Worm (Caenorhabditis elegans) whole organism, young adult: ENCODE results near the gene bgnt-1.4.

Experiments
- B0336.3 ChIP-seq: fragments of 200-800 bp; sonication (Bioruptor generic); IDR thresholded peaks from 2 replicates; pipeline ENCODE4 v1.3.6; 2022; ENCODE audit warnings: missing genetic modification characterization, missing compliant biosample characterization
- F22D6.2 ChIP-seq: sonication (generic microtip); optimal IDR thresholded peaks from 2 replicates; lab custom pipeline; 2016; ENCODE audit warnings: mild to moderate bottlenecking, missing genetic modification characterization, missing compliant biosample characterization
- F37B4.10 ChIP-seq: fragments of 200-800 bp; sonication (Bioruptor generic); IDR thresholded peaks from 2 replicates; pipeline ENCODE4 v1.3.6; 2022; ENCODE audit warnings: missing genetic modification characterization, missing compliant biosample characterization
- K12H6.12 ChIP-seq: fragments of 200-800 bp; sonication (Bioruptor generic); optimal IDR thresholded peaks from 2 replicates; lab custom pipeline; 2018; ENCODE audit warnings: mild to moderate bottlenecking, missing genetic modification characterization, missing compliant biosample characterization
- Y79H2A.3 ChIP-seq: fragments of 200-800 bp; sonication (Bioruptor generic); conservative IDR thresholded peaks from 2 replicates; pipeline ENCODE4 v1.3.6; 2022; ENCODE audit warnings: missing genetic modification reagents, missing genetic modification characterization, missing compliant biosample characterization
- ZK185.1 ChIP-seq: sonication (generic microtip); optimal IDR thresholded peaks from 2 replicates; lab custom pipeline; 2016; ENCODE audit warnings: mild to moderate bottlenecking, missing genetic modification characterization, missing compliant biosample characterization; ENCODE audit not compliant: poor library complexity, severe bottlenecking
- ama-1 ChIP-seq, 3 experiments: fragments of 150-350 bp in 1 of 3; sonication (generic microtip) in 2 of 3; optimal IDR thresholded peaks; 2 replicates each; lab custom pipeline; 2014 to 2018; ENCODE audit warnings: missing biosample characterization in 2 of 3, missing genetic modification characterization in 2 of 3, missing genetic modification reagents in 2 of 3
- aptf-3 ChIP-seq: fragments of 200-800 bp; sonication (Bioruptor generic); IDR thresholded peaks from 2 replicates; pipeline ENCODE4 v1.3.6; 2022; ENCODE audit warnings: missing genetic modification characterization, missing compliant biosample characterization
- attf-5 ChIP-seq: fragments of 200-800 bp; sonication (Bioruptor generic); optimal IDR thresholded peaks from 2 replicates; lab custom pipeline; 2018; ENCODE audit warnings: mild to moderate bottlenecking, missing genetic modification characterization, missing compliant biosample characterization
- bed-2 ChIP-seq: fragments of 200-800 bp; sonication (Bioruptor generic); IDR thresholded peaks from 2 replicates; pipeline ENCODE4 v1.3.6; 2022; ENCODE audit warnings: missing genetic modification reagents, missing genetic modification characterization, missing compliant biosample characterization
- ceh-100 ChIP-seq: fragments of 200-800 bp; sonication (Bioruptor generic); IDR thresholded peaks from 2 replicates; pipeline ENCODE4 v1.3.6; 2022; ENCODE audit warnings: missing genetic modification reagents, missing genetic modification characterization, missing compliant biosample characterization
- ceh-91 ChIP-seq: fragments of 200-800 bp; sonication (Bioruptor generic); IDR thresholded peaks from 2 replicates; pipeline ENCODE4 v1.3.6; 2022; ENCODE audit warnings: missing genetic modification reagents, missing genetic modification characterization, missing compliant biosample characterization
- chd-7 ChIP-seq: sonication (generic microtip); optimal IDR thresholded peaks from 2 replicates; lab custom pipeline; 2016; ENCODE audit warnings: mild to moderate bottlenecking, missing genetic modification characterization, moderate library complexity, missing compliant biosample characterization
- him-1 ChIP-seq: sonication (generic microtip); optimal IDR thresholded peaks from 2 replicates; lab custom pipeline; 2016; ENCODE audit warnings: missing genotype, missing genetic modification reagents, missing genetic modification characterization, missing compliant biosample characterization
- hmg-1.2 ChIP-seq: fragments of 200-800 bp; sonication (Bioruptor generic); IDR thresholded peaks from 2 replicates; pipeline ENCODE4 v1.3.6; 2022; ENCODE audit warnings: missing genetic modification reagents, missing genetic modification characterization, missing compliant biosample characterization
- hmg-20 ChIP-seq: fragments of 200-800 bp; sonication (Bioruptor generic); IDR thresholded peaks from 2 replicates; pipeline ENCODE4 v1.3.6; 2022; ENCODE audit warnings: missing genetic modification reagents, missing genetic modification characterization, missing compliant biosample characterization
- lin-54 ChIP-seq: fragments of 200-800 bp; sonication (Bioruptor generic); optimal IDR thresholded peaks from 2 replicates; lab custom pipeline; 2018; ENCODE audit warnings: mild to moderate bottlenecking, missing genetic modification characterization, missing compliant biosample characterization
- lir-1 ChIP-seq: fragments of 200-800 bp; sonication (Bioruptor generic); conservative IDR thresholded peaks from 2 replicates; pipeline ENCODE4 v1.3.6; 2022; ENCODE audit warnings: missing genetic modification reagents, missing genetic modification characterization, missing compliant biosample characterization
- madf-6 ChIP-seq: fragments of 200-800 bp; sonication (Bioruptor generic); IDR thresholded peaks from 2 replicates; pipeline ENCODE4 v1.3.6; 2022; ENCODE audit warnings: missing genetic modification reagents, missing genetic modification characterization, missing compliant biosample characterization
- madf-8 ChIP-seq: fragments of 200-800 bp; sonication (Bioruptor generic); conservative IDR thresholded peaks from 2 replicates; pipeline ENCODE4 v1.3.6; 2022; ENCODE audit warnings: missing genetic modification reagents, missing genetic modification characterization, missing compliant biosample characterization
- mel-28 ChIP-seq: sonication (generic microtip); optimal IDR thresholded peaks from 2 replicates; lab custom pipeline; 2016; ENCODE audit warnings: borderline replicate concordance, mild to moderate bottlenecking, missing genetic modification characterization, missing compliant biosample characterization
- nfyb-1 ChIP-seq: fragments of 200-800 bp; sonication (Bioruptor generic); IDR thresholded peaks from 2 replicates; pipeline ENCODE4 v1.3.6; 2022; ENCODE audit warnings: missing genetic modification reagents, missing genetic modification characterization, missing compliant biosample characterization
- nhr-80 ChIP-seq: sonication (generic microtip); optimal IDR thresholded peaks from 2 replicates; lab custom pipeline; 2016; ENCODE audit warnings: missing genetic modification characterization, missing compliant biosample characterization
- rec-8 ChIP-seq, 2 experiments: sonication (generic microtip); optimal IDR thresholded peaks; 2 replicates each; lab custom pipeline; 2016; ENCODE audit warnings: mild to moderate bottlenecking in 2 of 2, missing genetic modification characterization in 2 of 2, missing genetic modification reagents in 2 of 2, missing genotype in 2 of 2, missing biosample characterization in 1 of 2, missing compliant biosample characterization in 1 of 2, moderate library complexity in 1 of 2
- repo-1 ChIP-seq: sonication (generic microtip); optimal IDR thresholded peaks from 2 replicates; lab custom pipeline; 2017; ENCODE audit warnings: mild to moderate bottlenecking, missing genetic modification characterization, missing compliant biosample characterization
- sea-2 ChIP-seq: fragments of 200-800 bp; sonication (Bioruptor generic); IDR thresholded peaks from 2 replicates; pipeline ENCODE4 v1.3.6; 2022; ENCODE audit warnings: missing genetic modification characterization, missing compliant biosample characterization
- snpc-1.3 ChIP-seq: sonication (generic microtip); optimal IDR thresholded peaks from 2 replicates; lab custom pipeline; 2017; ENCODE audit warnings: missing genetic modification characterization, mild to moderate bottlenecking, missing compliant biosample characterization, antibody characterized with exemption, moderate library complexity, missing genotype, missing genetic modification reagents; ENCODE audit not compliant: insufficient read depth
- unc-62 ChIP-seq: fragments of 150-350 bp; optimal IDR thresholded peaks from 2 replicates; lab custom pipeline; 2014; ENCODE audit warnings: missing biosample characterization, missing genetic modification reagents, missing genetic modification characterization
- xnd-1 ChIP-seq: sonication (generic microtip); optimal IDR thresholded peaks from 2 replicates; lab custom pipeline; 2016; ENCODE audit warnings: missing genotype, missing genetic modification reagents, missing genetic modification characterization, missing compliant biosample characterization
- zfh-2 ChIP-seq: fragments of 200-800 bp; sonication (Bioruptor generic); conservative IDR thresholded peaks from 2 replicates; pipeline ENCODE4 v1.3.6; 2022; ENCODE audit warnings: missing genetic modification reagents, missing genetic modification characterization, missing compliant biosample characterization
- ztf-25 ChIP-seq: fragments of 200-800 bp; sonication (Bioruptor generic); IDR thresholded peaks from 2 replicates; pipeline ENCODE4 v1.3.6; 2022; ENCODE audit warnings: missing genetic modification reagents, missing genetic modification characterization, missing compliant biosample characterization

Gene bgnt-1.4

DNA sequence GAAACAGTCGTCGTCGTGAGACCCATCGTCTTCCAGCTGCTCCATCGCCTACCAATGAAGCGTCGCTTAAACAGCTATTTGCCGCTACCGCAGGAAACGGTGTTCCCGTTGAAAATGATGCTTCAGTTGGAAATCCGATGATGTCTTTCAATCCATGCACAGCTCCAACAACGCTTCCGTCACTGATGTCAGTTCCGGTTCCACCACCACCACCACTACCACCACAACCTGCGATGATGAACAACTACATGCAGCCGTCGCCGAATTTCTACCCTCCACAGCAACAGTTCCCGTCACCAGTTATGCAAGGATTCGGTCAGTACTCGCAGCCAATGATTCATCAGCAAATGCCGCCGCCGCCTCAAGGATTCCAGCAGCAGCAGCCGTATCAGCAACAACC is 26.8 kb upstream of the bgnt-1.4 start:
- 0 out of 2 replicates have a peak, but pooled peaks have one; percentile 58 for TF ChIP-seq nfyb-1 (GFP tag; lab: Robert Waterston, UW)
- peak; percentile 58; the same call in 1 of the 2 replicates for TF ChIP-seq zfh-2 (GFP tag; lab: Robert Waterston, UW)
- TF ChIP-seq rec-8 (tag; optimal IDR thresholded peaks at IDR 0.05; lab: Kevin White, UChicago), result no peak

- TF ChIP-seq sea-2 (GFP tag; lab: Robert Waterston, UW) (no peak), attf-5 (no peak), ztf-25 (GFP tag; lab: Robert Waterston, UW) (0 out of 2 replicates have a peak, but pooled peaks have one; percentile 50), lin-54 (GFP tag; lab: Kevin White, UChicago) (peak; percentile 17), chd-7 (tag; lab: Kevin White, UChicago) (peak; percentile 0), repo-1 (no peak), lir-1 (GFP tag; lab: Robert Waterston, UW) (no peak), madf-6 (peak; percentile 52), Y79H2A.3 (peak; percentile 85), B0336.3 (GFP tag; lab: Robert Waterston, UW) (0 out of 2 replicates have a peak, but pooled peaks have one; percentile 19), bed-2 (GFP tag; lab: Robert Waterston, UW) (no peak)
These were observed 26.2 kb upstream of the bgnt-1.4 start for ce11 chrV:4734608-4735007.

ce11 chrV:4737727-4738126 is 23.0 kb upstream of the bgnt-1.4 start, which contains the start of gene F39G3.2:
Gene F39G3.2, plus strand, starts transcription at chrV:4737831.
- TF ChIP-seq nhr-80 (tag; lab: Kevin White, UChicago) (peak; percentile 74), ama-1 (optimal IDR thresholded peaks at IDR 0.05; lab: Kevin White, UChicago) (no peak), ama-1 (GFP tag; optimal IDR thresholded peaks at IDR 0.05; lab: Kevin White, UChicago) (no peak), ceh-100 (GFP tag; lab: Robert Waterston, UW) (no peak), aptf-3 (GFP tag; lab: Robert Waterston, UW) (no peak), hmg-20 (GFP tag; lab: Robert Waterston, UW) (no peak), xnd-1 (tag; lab: Kevin White, UChicago) (no peak), K12H6.12 (no peak), ceh-91 (no peak), madf-8 (GFP tag; lab: Robert Waterston, UW) (no peak)

DNA sequence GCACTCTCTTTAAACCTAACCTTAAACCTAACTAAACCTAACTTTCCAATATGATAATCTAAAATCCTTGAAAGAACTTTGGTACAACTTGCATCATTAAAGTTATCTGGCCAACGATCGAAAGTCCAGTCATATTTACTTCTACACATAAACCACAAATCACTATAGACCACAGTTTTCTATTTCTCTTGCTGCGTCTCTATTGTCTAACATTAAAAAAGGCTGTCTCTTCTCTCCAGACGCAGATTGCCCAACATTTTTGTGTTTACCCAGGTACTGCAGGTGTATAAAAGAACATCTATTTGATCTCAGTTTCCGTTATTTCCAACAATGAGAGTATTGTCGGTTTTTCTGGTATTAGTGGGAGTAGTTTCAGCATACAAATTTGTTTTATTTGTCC is 18.6 kb upstream of the bgnt-1.4 start, which contains the start of gene ugt-61:
ugt-61 (plus strand) TSS at position 233 of the 400 bp plus-strand sequence.
- TF ChIP-seq nhr-80 (tag; lab: Kevin White, UChicago) (peak; percentile 16), him-1 (tag; lab: Kevin White, UChicago) (no peak), hmg-1.2 (GFP tag; lab: Robert Waterston, UW) (peak; percentile 51; the same call in 1 of the 2 replicates), ama-1 (optimal IDR thresholded peaks at IDR 0.05; lab: Kevin White, UChicago) (no peak), ama-1 (GFP tag; optimal IDR thresholded peaks at IDR 0.05; lab: Kevin White, UChicago) (no peak), unc-62 (no peak)

DNA sequence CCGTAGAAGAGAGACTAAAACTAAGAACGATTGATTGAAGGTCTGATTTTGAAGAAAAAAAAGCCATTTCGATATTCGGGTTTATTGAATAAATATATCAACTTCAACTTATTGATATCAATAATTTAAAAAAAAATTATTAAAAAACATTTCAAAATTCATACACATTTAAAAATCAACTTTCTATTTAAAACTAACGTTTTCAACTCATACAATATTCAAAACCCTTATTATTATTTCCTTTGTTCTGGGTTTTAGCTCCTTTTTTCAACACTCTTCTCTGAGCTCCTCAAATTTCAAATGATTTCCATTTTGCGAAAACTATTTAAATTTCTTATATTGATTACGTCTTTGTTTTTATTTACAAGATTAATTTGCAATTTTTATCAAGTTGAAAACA is 15.5 kb upstream of the bgnt-1.4 start, which contains the start of gene C18G1.7:
C18G1.7 (plus strand) TSS at position 301 of the 400 bp plus-strand sequence.
- TF ChIP-seq F37B4.10 (GFP tag; lab: Robert Waterston, UW), result no peak
- no peak for TF ChIP-seq ZK185.1 (tag; lab: Kevin White, UChicago)
- no peak for TF ChIP-seq snpc-1.3 (tag; lab: Kevin White, UChicago)
- no peak for TF ChIP-seq mel-28
- no peak for TF ChIP-seq F22D6.2
- TF ChIP-seq rec-8 (tag; optimal IDR thresholded peaks at IDR 0.05; lab: Kevin White, UChicago), result no peak
